Fruit fly (Drosophila melanogaster) whole organism, embryonic: Measurements from ENCODE around the gene CG7381.
A peak's percentile ranks its signal among the peaks of the same experiment; 100 is the strongest.

Experiments
- Bdp1 ChIP-seq: fragments of 200-800 bp; sonication (Bioruptor generic); optimal IDR thresholded peaks from 3 replicates; lab custom pipeline; 2016; ENCODE audit warnings: missing biosample characterization, missing genetic modification characterization
- CG1024 ChIP-seq: fragments of 200-800 bp; sonication (Bioruptor generic); IDR thresholded peaks from 2 replicates; pipeline ENCODE4 v1.3.6; 2022; ENCODE audit warnings: missing biosample characterization, missing genetic modification characterization
- CG10274 ChIP-seq: fragments of 200-800 bp; sonication (Bioruptor generic); optimal IDR thresholded peaks from 3 replicates; lab custom pipeline; 2017; ENCODE audit warnings: missing biosample characterization, mild to moderate bottlenecking, missing genetic modification characterization
- CG10366 ChIP-seq: fragments of 200-800 bp; sonication (Bioruptor generic); IDR thresholded peaks from 2 replicates; pipeline ENCODE4 v1.3.6; 2022; ENCODE audit warnings: missing biosample characterization, missing genetic modification characterization
- CG12236 ChIP-seq: fragments of 200-800 bp; sonication (Bioruptor generic); optimal IDR thresholded peaks from 2 replicates; lab custom pipeline; 2016; ENCODE audit warnings: missing biosample characterization, missing genetic modification characterization
- CG12659 ChIP-seq: fragments of 200-800 bp; sonication (Bioruptor generic); optimal IDR thresholded peaks from 3 replicates; lab custom pipeline; 2017; ENCODE audit warnings: mild to moderate bottlenecking, missing biosample characterization, missing genetic modification reagents, missing genetic modification characterization
- CG13624 ChIP-seq: fragments of 200-800 bp; sonication (Bioruptor generic); optimal IDR thresholded peaks from 2 replicates; lab custom pipeline; 2016; ENCODE audit warnings: missing biosample characterization, missing genetic modification characterization
- CG15514 ChIP-seq: fragments of 200-800 bp; sonication (Bioruptor generic); optimal IDR thresholded peaks from 3 replicates; lab custom pipeline; 2017; ENCODE audit warnings: missing biosample characterization, missing genetic modification characterization, mild to moderate bottlenecking, moderate library complexity, missing genetic modification reagents
- CG18476 ChIP-seq: fragments of 200-800 bp; sonication (Bioruptor generic); optimal IDR thresholded peaks from 2 replicates; lab custom pipeline; 2016; ENCODE audit warnings: missing biosample characterization, mild to moderate bottlenecking, missing genetic modification characterization
- CG30403 ChIP-seq: fragments of 200-800 bp; sonication (Bioruptor generic); optimal IDR thresholded peaks from 3 replicates; lab custom pipeline; 2016; ENCODE audit warnings: missing biosample characterization, missing genetic modification characterization
- CG32772 ChIP-seq: fragments of 200-800 bp; sonication (Bioruptor generic); IDR thresholded peaks from 2 replicates; pipeline ENCODE4 v1.3.6; 2022; ENCODE audit warnings: missing biosample characterization, missing genetic modification characterization
- CG3281 ChIP-seq: fragments of 200-800 bp; sonication (Bioruptor generic); optimal IDR thresholded peaks from 3 replicates; lab custom pipeline; 2017; ENCODE audit warnings: missing biosample characterization, mild to moderate bottlenecking, missing genetic modification characterization
- CG33213 ChIP-seq: fragments of 200-800 bp; sonication (Bioruptor generic); optimal IDR thresholded peaks from 3 replicates; lab custom pipeline; 2016; ENCODE audit warnings: missing biosample characterization, missing genetic modification characterization
- CG3726 ChIP-seq: fragments of 200-800 bp; sonication (Bioruptor generic); IDR thresholded peaks from 3 replicates; pipeline ENCODE4, ENCODE4 v1.3.6; 2022; ENCODE audit warnings: missing biosample characterization, missing genetic modification characterization
- CG4424 ChIP-seq: fragments of 200-800 bp; sonication (Bioruptor generic); optimal IDR thresholded peaks from 3 replicates; lab custom pipeline; 2016; ENCODE audit warnings: missing biosample characterization, missing genetic modification characterization
- CG9932 ChIP-seq: fragments of 200-800 bp; sonication (Bioruptor generic); IDR thresholded peaks from 2 replicates; pipeline ENCODE4 v1.3.6; 2022; ENCODE audit warnings: missing biosample characterization, missing genetic modification characterization
- Doc2 ChIP-seq: fragments of 200-800 bp; sonication (Bioruptor generic); IDR thresholded peaks from 2 replicates; pipeline ENCODE4 v1.3.6; 2022; ENCODE audit warnings: missing biosample characterization, missing genetic modification characterization
- Dp ChIP-seq: fragments of 200-800 bp; sonication (Bioruptor generic); optimal IDR thresholded peaks from 2 replicates; lab custom pipeline; 2018; ENCODE audit warnings: missing biosample characterization, mild to moderate bottlenecking, missing genetic modification characterization, moderate library complexity
- Fer1 ChIP-seq: fragments of 200-800 bp; sonication (Bioruptor generic); optimal IDR thresholded peaks from 2 replicates; lab custom pipeline; 2017; ENCODE audit warnings: missing biosample characterization, mild to moderate bottlenecking, missing genetic modification characterization
- Lpt ChIP-seq: fragments of >200 bp; optimal IDR thresholded peaks from 2 replicates; lab custom pipeline; 2018; ENCODE audit warnings: missing biosample characterization, missing genetic modification characterization
- MTF-1 ChIP-seq: fragments of 200-800 bp; sonication (Bioruptor generic); optimal IDR thresholded peaks from 2 replicates; lab custom pipeline; 2018; ENCODE audit warnings: missing biosample characterization, mild to moderate bottlenecking, missing genetic modification characterization, borderline replicate concordance
- Mes4 ChIP-seq: fragments of 200-800 bp; sonication (Bioruptor generic); optimal IDR thresholded peaks from 2 replicates; lab custom pipeline; 2016; ENCODE audit warnings: missing biosample characterization, missing genetic modification characterization
- Six4 ChIP-seq: fragments of 200-800 bp; sonication (Bioruptor generic); optimal IDR thresholded peaks from 2 replicates; lab custom pipeline; 2016; ENCODE audit warnings: missing biosample characterization, missing genetic modification characterization
- al ChIP-seq: fragments of 200-800 bp; sonication (Bioruptor generic); IDR thresholded peaks from 2 replicates; pipeline ENCODE4 v1.3.6; 2022; ENCODE audit warnings: missing biosample characterization, missing genetic modification characterization
- amos ChIP-seq: fragments of 200-800 bp; sonication (Bioruptor generic); IDR thresholded peaks from 2 replicates; pipeline ENCODE4 v1.3.6; 2022; ENCODE audit warnings: missing biosample characterization, missing genetic modification characterization; ENCODE audit not compliant: partially characterized antibody
- bbx ChIP-seq: fragments of 200-800 bp; sonication (Bioruptor generic); IDR thresholded peaks from 2 replicates; pipeline ENCODE4 v1.3.6; 2022; ENCODE audit warnings: missing biosample characterization, missing genetic modification characterization; ENCODE audit not compliant: partially characterized antibody
- bowl ChIP-seq: fragments of 200-800 bp; sonication (Bioruptor generic); IDR thresholded peaks from 2 replicates; pipeline ENCODE4 v1.3.6; 2022; ENCODE audit warnings: missing biosample characterization, missing genetic modification characterization
- btn ChIP-seq: fragments of 200-800 bp; sonication (Bioruptor generic); optimal IDR thresholded peaks from 2 replicates; lab custom pipeline; 2016; ENCODE audit warnings: missing biosample characterization, missing genetic modification characterization
- emc ChIP-seq: fragments of 200-800 bp; sonication (Bioruptor generic); optimal IDR thresholded peaks from 2 replicates; lab custom pipeline; 2016; ENCODE audit warnings: missing biosample characterization, missing genetic modification characterization
- fd102C ChIP-seq: fragments of 200-800 bp; sonication (Bioruptor generic); optimal IDR thresholded peaks from 2 replicates; lab custom pipeline; 2018; ENCODE audit warnings: missing biosample characterization, mild to moderate bottlenecking, missing genetic modification characterization, moderate library complexity
- fd3F ChIP-seq: fragments of 200-800 bp; sonication (Bioruptor generic); optimal IDR thresholded peaks from 2 replicates; lab custom pipeline; 2018; ENCODE audit warnings: missing biosample characterization, mild to moderate bottlenecking, missing genetic modification characterization, moderate library complexity
- gfzf ChIP-seq: fragments of 200-800 bp; sonication (Bioruptor generic); optimal IDR thresholded peaks from 2 replicates; lab custom pipeline; 2016; ENCODE audit warnings: missing biosample characterization, mild to moderate bottlenecking, missing genetic modification characterization, moderate library complexity
- gsb-n ChIP-seq: fragments of 200-800 bp; sonication (Bioruptor generic); optimal IDR thresholded peaks from 3 replicates; lab custom pipeline; 2018; ENCODE audit warnings: missing biosample characterization, mild to moderate bottlenecking, missing genetic modification characterization
- h ChIP-seq: fragments of >200 bp; optimal IDR thresholded peaks from 2 replicates; lab custom pipeline; 2017
- hb ChIP-seq: fragments of 200-800 bp; sonication (Bioruptor generic); IDR thresholded peaks from 3 replicates; pipeline ENCODE4 v1.3.6; 2022; ENCODE audit warnings: missing biosample characterization, missing genetic modification characterization; ENCODE audit not compliant: partially characterized antibody
- insv ChIP-seq, 2 experiments: fragments of 200-800 bp; sonication (Bioruptor generic); optimal IDR thresholded peaks; 3 replicates each; lab custom pipeline; 2016 to 2018; ENCODE audit warnings: missing biosample characterization in 2 of 2, missing genetic modification characterization in 2 of 2
- inv ChIP-seq: fragments of 200-800 bp; sonication (Bioruptor generic); IDR thresholded peaks from 2 replicates; pipeline ENCODE4 v1.3.6; 2022; ENCODE audit warnings: missing biosample characterization, missing genetic modification characterization; ENCODE audit not compliant: partially characterized antibody
- nmo ChIP-seq: fragments of 200-800 bp; sonication (Bioruptor generic); optimal IDR thresholded peaks from 2 replicates; lab custom pipeline; 2018; ENCODE audit warnings: missing biosample characterization, mild to moderate bottlenecking, missing genetic modification characterization, moderate library complexity
- odd ChIP-seq: fragments of 200-800 bp; sonication (Bioruptor generic); optimal IDR thresholded peaks from 2 replicates; lab custom pipeline; 2017; ENCODE audit warnings: missing biosample characterization, mild to moderate bottlenecking, missing genetic modification characterization
- pan ChIP-seq, 4 experiments: fragments of >200 bp in 3 of 4; fragments of 200-800 bp in 1 of 4; sonication (Bioruptor generic) in 1 of 4; optimal IDR thresholded peaks in 3 of 4; IDR thresholded peaks in 1 of 4; 2 replicates each; pipeline versions ENCODE4 v1.3.6 to Lab custom; 2017 to 2022; ENCODE audit warnings: missing biosample characterization in 2 of 4, missing genetic modification characterization in 2 of 4, mixed read lengths in 1 of 4
- pho ChIP-seq: fragments of 200-800 bp; sonication (Bioruptor generic); optimal IDR thresholded peaks from 2 replicates; lab custom pipeline; 2016; ENCODE audit warnings: missing biosample characterization, missing genetic modification characterization
- pnt ChIP-seq: fragments of 200-800 bp; sonication (Bioruptor generic); optimal IDR thresholded peaks from 3 replicates; lab custom pipeline; 2016; ENCODE audit warnings: missing biosample characterization, missing genetic modification characterization
- prd ChIP-seq, 3 experiments: fragments of >200 bp in 2 of 3; fragments of 200-800 bp in 1 of 3; sonication (Bioruptor generic) in 1 of 3; optimal IDR thresholded peaks in 2 of 3; IDR thresholded peaks in 1 of 3; 2 replicates in 2 of 3; 3 replicates in 1 of 3; pipeline versions ENCODE4 v1.3.6 to Lab custom; 2017 to 2022; ENCODE audit warnings: missing biosample characterization in 1 of 3, missing genetic modification characterization in 1 of 3
- pzg ChIP-seq: fragments of 200-800 bp; sonication (Bioruptor generic); optimal IDR thresholded peaks from 3 replicates; lab custom pipeline; 2018; ENCODE audit warnings: missing biosample characterization, mild to moderate bottlenecking, missing genetic modification characterization, moderate library complexity
- slou ChIP-seq: fragments of 200-800 bp; sonication (Bioruptor generic); optimal IDR thresholded peaks from 3 replicates; lab custom pipeline; 2016; ENCODE audit warnings: missing biosample characterization, missing genetic modification characterization
- tgo ChIP-seq: fragments of 200-800 bp; sonication (Bioruptor generic); IDR thresholded peaks from 3 replicates; pipeline ENCODE4 v1.3.6; 2022; ENCODE audit warnings: missing biosample characterization, missing genetic modification characterization
- tin ChIP-seq: fragments of 200-800 bp; sonication (Bioruptor generic); optimal IDR thresholded peaks from 3 replicates; lab custom pipeline; 2016; ENCODE audit warnings: missing biosample characterization, missing genetic modification characterization
- zen ChIP-seq: fragments of 200-800 bp; sonication (Bioruptor generic); optimal IDR thresholded peaks from 3 replicates; lab custom pipeline; 2018; ENCODE audit warnings: missing biosample characterization, mild to moderate bottlenecking, missing genetic modification characterization, moderate library complexity
- zfh2 ChIP-seq: fragments of 200-800 bp; sonication (Bioruptor generic); optimal IDR thresholded peaks from 2 replicates; lab custom pipeline; 2016; ENCODE audit warnings: missing biosample characterization, missing genetic modification characterization

CG7381 gene

dm6 chr3R:12985828-12986530 is 8.7 kb upstream of the CG7381 start, which contains the start of gene CG31342 (continued):
- TF ChIP-seq gfzf (GFP tag; lab: Kevin White, UChicago) (peak; percentile 30), CG1024 (GFP tag; lab: Robert Waterston, UW) (peak; percentile 48), zen (tag; lab: Kevin White, UChicago) (peak; percentile 48), inv (peak; percentile 32; the same call in 1 of the 2 replicates), hb (peak; percentile 55; the same call in 1 of the 3 replicates), prd (optimal IDR thresholded peaks at IDR 0.05; lab: Kevin White, UChicago) (no peak), prd (GFP tag; IDR thresholded peaks at IDR 0.05; lab: Robert Waterston, UW) (no peak), Mes4 (GFP tag; lab: Kevin White, UChicago) (no peak), Doc2 (GFP tag; lab: Robert Waterston, UW) (no peak), CG32772 (GFP tag; lab: Robert Waterston, UW) (no peak), slou (no peak), gsb-n (tag; lab: Kevin White, UChicago) (no peak), MTF-1 (no peak), al (no peak), nmo (GFP tag; lab: Kevin White, UChicago) (peak; percentile 68), pan (optimal IDR thresholded peaks at IDR 0.05; lab: Kevin White, UChicago) (no peak), pan (GFP tag; optimal IDR thresholded peaks at IDR 0.05 in 1 of 2, IDR thresholded peaks at IDR 0.05 in 1 of 2) (peak in 1 of 2 experiments; percentile 20), CG30403 (GFP tag; lab: Kevin White, UChicago) (peak; percentile 47), insv (GFP tag; optimal IDR thresholded peaks at IDR 0.05; lab: Kevin White, UChicago) (no peak), CG3726 (GFP tag; lab: Robert Waterston, UW) (no peak), fd3F (peak; percentile 41), Fer1 (GFP tag; lab: Kevin White, UChicago) (peak; percentile 54), pho (GFP tag; lab: Kevin White, UChicago) (peak; percentile 9), Lpt (no peak), bowl (GFP tag; lab: Robert Waterston, UW) (no peak), CG4424 (GFP tag; lab: Kevin White, UChicago) (no peak), bbx (GFP tag; lab: Robert Waterston, UW) (peak; percentile 79), btn (GFP tag; lab: Kevin White, UChicago) (no peak), CG3281 (no peak), emc (GFP tag; lab: Kevin White, UChicago) (no peak), zfh2 (GFP tag; lab: Kevin White, UChicago) (peak; percentile 1), tin (peak; percentile 17), pzg (GFP tag; lab: Kevin White, UChicago) (peak; percentile 44), CG12659 (GFP tag; lab: Kevin White, UChicago) (peak; percentile 72), Six4 (GFP tag; lab: Kevin White, UChicago) (peak; percentile 61), Bdp1 (GFP tag; lab: Kevin White, UChicago) (no peak), CG13624 (GFP tag; lab: Kevin White, UChicago) (peak; percentile 67), Dp (GFP tag; lab: Kevin White, UChicago) (peak; percentile 3), fd102C (no peak), CG18476 (no peak), pnt (GFP tag; lab: Kevin White, UChicago) (no peak), CG10274 (GFP tag; lab: Kevin White, UChicago) (no peak), tgo (no peak), CG9932 (GFP tag; lab: Robert Waterston, UW) (peak; percentile 38; the same call in 1 of the 2 replicates), amos (peak; percentile 75; the same call in 1 of the 2 replicates), CG33213 (GFP tag; lab: Kevin White, UChicago) (no peak), h (lab: Kevin White, UChicago) (no peak), CG12236 (GFP tag; lab: Kevin White, UChicago) (no peak), CG10366 (GFP tag; lab: Robert Waterston, UW) (no peak), CG15514 (GFP tag; lab: Kevin White, UChicago) (peak; percentile 52), odd (GFP tag; lab: Kevin White, UChicago) (no peak)
